Worm (Caenorhabditis elegans) whole organism, early embryonic: Measurements from ENCODE around the gene rip-1.

ENCODE experiments used
- ama-1 ChIP-seq: fragments of 150-350 bp; optimal IDR thresholded peaks from 2 replicates; lab custom pipeline; 2014
- ceh-13 ChIP-seq: fragments of 200-800 bp; sonication (Bioruptor generic); optimal IDR thresholded peaks from 2 replicates; lab custom pipeline; 2018; ENCODE audit warnings: mild to moderate bottlenecking, missing genetic modification characterization, missing compliant biosample characterization
- ets-7 ChIP-seq: sonication (generic microtip); optimal IDR thresholded peaks from 2 replicates; lab custom pipeline; 2016; ENCODE audit warnings: missing genotype, missing genetic modification characterization, missing compliant biosample characterization
- flt-1 ChIP-seq: fragments of 200-800 bp; sonication (Bioruptor generic); IDR thresholded peaks from 2 replicates; pipeline ENCODE4 v1.3.6; 2022; ENCODE audit warnings: missing genetic modification characterization, missing compliant biosample characterization
- hmbx-1 ChIP-seq: sonication (generic microtip); optimal IDR thresholded peaks from 2 replicates; lab custom pipeline; 2016; ENCODE audit warnings: mild to moderate bottlenecking, missing genetic modification characterization, missing compliant biosample characterization
- hmg-4 ChIP-seq: fragments of 200-800 bp; sonication (Bioruptor generic); optimal IDR thresholded peaks from 2 replicates; lab custom pipeline; 2018; ENCODE audit warnings: mild to moderate bottlenecking, missing genetic modification characterization, missing compliant biosample characterization

ce11 chrIII:10306049-10306448 is 47.5 kb upstream of the rip-1 start, which contains the start of gene T07A5.1:
- no peak for TF ChIP-seq ceh-13
- TF ChIP-seq ama-1 (lab: Kevin White, UChicago): no peak
- no peak for TF ChIP-seq ets-7 (tag; lab: Kevin White, UChicago)
- TF ChIP-seq flt-1 (GFP tag; lab: Robert Waterston, UW): no peak
- no peak for TF ChIP-seq hmg-4 (GFP tag; lab: Kevin White, UChicago)
- TF ChIP-seq hmbx-1 (tag; lab: Kevin White, UChicago): no peak
